Fruit fly (Drosophila melanogaster) whole organism: ENCODE results near the gene tacc.

Experiments
- CG8478 ChIP-seq: fragments of >200 bp; optimal IDR thresholded peaks from 2 replicates; lab custom pipeline; 2018; ENCODE audit warnings: inconsistent platforms
- Dll ChIP-seq: fragments of >200 bp; optimal IDR thresholded peaks from 2 replicates; lab custom pipeline; 2017
- EcR ChIP-seq, 2 experiments: fragments of >200 bp; optimal IDR thresholded peaks; 2 replicates each; lab custom pipeline; 2017; ENCODE audit warnings: missing biosample characterization in 2 of 2, missing genetic modification characterization in 2 of 2, missing genetic modification reagents in 2 of 2
- pan ChIP-seq: fragments of >200 bp; optimal IDR thresholded peaks from 2 replicates; lab custom pipeline; 2017
- psq ChIP-seq: fragments of >200 bp; optimal IDR thresholded peaks from 2 replicates; lab custom pipeline; 2017
- usp ChIP-seq: fragments of >200 bp; optimal IDR thresholded peaks from 2 replicates; lab custom pipeline; 2017; ENCODE audit warnings: missing biosample characterization, missing genetic modification characterization, mixed read lengths

- no peak for TF ChIP-seq CG8478
- TF ChIP-seq pan (lab: Kevin White, UChicago) = no peak
- TF ChIP-seq psq (lab: Kevin White, UChicago) = no peak
- TF ChIP-seq usp (GFP tag; lab: Kevin White, UChicago) = no peak
- TF ChIP-seq Dll (lab: Kevin White, UChicago) = no peak
- TF ChIP-seq EcR (GFP tag; optimal IDR thresholded peaks at IDR 0.05; lab: Kevin White, UChicago) = no peak
These were observed 35.0 kb downstream of the tacc start, which contains the start of gene eIF3f1 for dm6 chr3R:4713775-4714360.
